Worm (Caenorhabditis elegans): ENCODE data around the gene lpr-2.

Gene lpr-2

ce11 chrIV:11821591-11822361, 42.8 kb downstream of the lpr-2 start, which contains the start of the genes par-5 and M117.3 (continued):
- peak; percentile 62; the same call in 1 of the 2 replicates for TF ChIP-seq hmg-1.2 (GFP tag; IDR thresholded peaks at IDR 0.05)
- TF ChIP-seq C06A6.2 (GFP tag; conservative IDR thresholded peaks at IDR 0.05) = peak; percentile 60; the same call in 1 of the 2 replicates
- peak; percentile 58 for TF ChIP-seq mcd-1 (GFP tag; IDR thresholded peaks at IDR 0.05)
- peak; percentile 29; the same call in 1 of the 2 replicates for TF ChIP-seq madf-6 (GFP tag; IDR thresholded peaks at IDR 0.05)
- peak; percentile 88 for TF ChIP-seq attf-5 (GFP tag; optimal IDR thresholded peaks at IDR 0.05)
- no peak for TF ChIP-seq Y53F4B.3 (GFP tag; IDR thresholded peaks at IDR 0.05)
- peak; percentile 16 for TF ChIP-seq ztf-22 (GFP tag; optimal IDR thresholded peaks at IDR 0.05)
- peak; percentile 14 for TF ChIP-seq die-1 (tag; optimal IDR thresholded peaks at IDR 0.05)
- no peak for TF ChIP-seq dpl-1 (GFP tag; optimal IDR thresholded peaks at IDR 0.05)
- no peak for TF ChIP-seq efl-1 (GFP tag; optimal IDR thresholded peaks at IDR 0.05)
- TF ChIP-seq chd-7 (tag; optimal IDR thresholded peaks at IDR 0.05) = peak; percentile 53
- TF ChIP-seq ceh-79 (tag; optimal IDR thresholded peaks at IDR 0.05) = no peak
- peak; percentile 65 for TF ChIP-seq tbp1 (GFP tag; optimal IDR thresholded peaks at IDR 0.05)
- TF ChIP-seq sea-2 (GFP tag; IDR thresholded peaks at IDR 0.05) = 0 out of 2 replicates have a peak, but pooled peaks have one; percentile 26
- peak; percentile 74; the same call in 1 of the 2 replicates for TF ChIP-seq B0336.3 (GFP tag; IDR thresholded peaks at IDR 0.05)
- no peak for TF ChIP-seq ceh-91 (GFP tag; IDR thresholded peaks at IDR 0.05)
- TF ChIP-seq snpc-1.1 (tag; optimal IDR thresholded peaks at IDR 0.05; ENCODE audit: insufficient read depth) = no peak
- no peak for TF ChIP-seq sdz-38 (tag; optimal IDR thresholded peaks at IDR 0.05)
- no peak for TF ChIP-seq aptf-3 (GFP tag; IDR thresholded peaks at IDR 0.05)
- TF ChIP-seq aptf-2 (GFP tag; conservative IDR thresholded peaks at IDR 0.05) = no peak
- no peak for TF ChIP-seq nhr-120 (GFP tag; IDR thresholded peaks at IDR 0.05)
- TF ChIP-seq xnd-1 (tag; optimal IDR thresholded peaks at IDR 0.05) = no peak
- TF ChIP-seq lin-40 (tag; optimal IDR thresholded peaks at IDR 0.05) = peak; percentile 69
- TF ChIP-seq attf-3 (GFP tag; conservative IDR thresholded peaks at IDR 0.05) = 0 out of 2 replicates have a peak, but pooled peaks have one; percentile 8
- no peak for TF ChIP-seq B0261.1 (tag; optimal IDR thresholded peaks at IDR 0.05)
- TF ChIP-seq pha-4 (tag; optimal IDR thresholded peaks at IDR 0.05) = no peak
- no peak for TF ChIP-seq B0035.1 (tag; optimal IDR thresholded peaks at IDR 0.05)
- TF ChIP-seq him-1 (tag; optimal IDR thresholded peaks at IDR 0.05) = no peak
- no peak for TF ChIP-seq snpc-4 (GFP tag; optimal IDR thresholded peaks at IDR 0.05)
- peak in 3 of 4 experiments; percentile 5 to 18 (median 15) for TF ChIP-seq snpc-4 (tag; optimal IDR thresholded peaks at IDR 0.05)
- no peak for TF ChIP-seq mes-4 (tag; optimal IDR thresholded peaks at IDR 0.05)
- TF ChIP-seq F10E7.11 (tag; optimal IDR thresholded peaks at IDR 0.05) = no peak
- TF ChIP-seq somi-1 (GFP tag; optimal IDR thresholded peaks at IDR 0.05) = peak; percentile 52
- peak; percentile 43 for TF ChIP-seq mxl-1 (tag; optimal IDR thresholded peaks at IDR 0.05)
- no peak for TF ChIP-seq repo-1 (tag; optimal IDR thresholded peaks at IDR 0.05)
- TF ChIP-seq hsf-1 (GFP tag; IDR thresholded peaks at IDR 0.05) = peak; percentile 76
- TF ChIP-seq F33H1.4 (GFP tag; IDR thresholded peaks at IDR 0.05) = no peak; the same call in 1 of the 2 replicates
- no peak for TF ChIP-seq madf-8 (GFP tag; conservative IDR thresholded peaks at IDR 0.05)
- TF ChIP-seq ceh-40 (GFP tag; IDR thresholded peaks at IDR 0.05) = no peak
- TF ChIP-seq lag-1 (GFP tag; IDR thresholded peaks at IDR 0.05) = no peak
- TF ChIP-seq nhr-179 (tag; optimal IDR thresholded peaks at IDR 0.05) = no peak
- no peak for TF ChIP-seq fkh-3 (tag; optimal IDR thresholded peaks at IDR 0.05)
- TF ChIP-seq F23B12.7 (tag; optimal IDR thresholded peaks at IDR 0.05; ENCODE audit: insufficient read depth) = no peak
- TF ChIP-seq ama-1 (optimal IDR thresholded peaks at IDR 0.05) = no peak
- no peak for TF ChIP-seq ama-1 (GFP tag; optimal IDR thresholded peaks at IDR 0.05)
- TF ChIP-seq D2030.7 (GFP tag; IDR thresholded peaks at IDR 0.05) = peak; percentile 11; the same call in 1 of the 2 replicates
- peak; percentile 27 for TF ChIP-seq nhr-90 (tag; optimal IDR thresholded peaks at IDR 0.05)
- TF ChIP-seq rcor-1 (GFP tag; IDR thresholded peaks at IDR 0.05) = peak; percentile 57
- peak; percentile 21 for TF ChIP-seq tlf-1 (GFP tag; optimal IDR thresholded peaks at IDR 0.05)
